Fruit fly (Drosophila melanogaster) whole organism, embryonic: ENCODE results near the gene Pex7.

ENCODE experiments used
- ATbp ChIP-seq: fragments of 200-800 bp; sonication (Bioruptor generic); optimal IDR thresholded peaks from 2 replicates; lab custom pipeline; 2017; ENCODE audit warnings: missing biosample characterization, mild to moderate bottlenecking, missing genetic modification characterization, missing genetic modification reagents
- Atf6 ChIP-seq: fragments of 200-800 bp; sonication (Bioruptor generic); IDR thresholded peaks from 2 replicates; pipeline ENCODE4 v1.3.6; 2022; ENCODE audit warnings: missing biosample characterization, missing genetic modification characterization
- C15 ChIP-seq: fragments of 200-800 bp; sonication (Bioruptor generic); IDR thresholded peaks from 3 replicates; pipeline ENCODE4 v1.3.6; 2022; ENCODE audit warnings: missing biosample characterization, missing genetic modification characterization
- CG10267 ChIP-seq: fragments of 200-800 bp; sonication (Bioruptor generic); optimal IDR thresholded peaks from 2 replicates; lab custom pipeline; 2018; ENCODE audit warnings: missing biosample characterization, mild to moderate bottlenecking, missing genetic modification characterization, moderate library complexity
- CG10462 ChIP-seq: fragments of 200-800 bp; sonication (Bioruptor generic); optimal IDR thresholded peaks from 2 replicates; lab custom pipeline; 2016; ENCODE audit warnings: missing biosample characterization, missing genetic modification characterization
- CG11560 ChIP-seq: fragments of 200-800 bp; sonication (Bioruptor generic); IDR thresholded peaks from 3 replicates; pipeline ENCODE4 v1.3.6; 2022; ENCODE audit warnings: missing biosample characterization, missing genetic modification characterization
- CG11696 ChIP-seq: fragments of 200-800 bp; sonication (Bioruptor generic); IDR thresholded peaks from 2 replicates; pipeline ENCODE4 v1.3.6; 2022; ENCODE audit warnings: missing biosample characterization, missing genetic modification characterization
- CG12071 ChIP-seq: fragments of 200-800 bp; sonication (Bioruptor generic); optimal IDR thresholded peaks from 3 replicates; lab custom pipeline; 2018; ENCODE audit warnings: missing biosample characterization, mild to moderate bottlenecking, missing genetic modification characterization
- CG13287 ChIP-seq: fragments of 200-800 bp; sonication (Bioruptor generic); IDR thresholded peaks from 2 replicates; pipeline ENCODE4 v1.3.6; 2022; ENCODE audit warnings: missing biosample characterization, missing genetic modification characterization; ENCODE audit not compliant: partially characterized antibody
- CG15073 ChIP-seq: fragments of 200-800 bp; sonication (Bioruptor generic); optimal IDR thresholded peaks from 2 replicates; lab custom pipeline; 2016; ENCODE audit warnings: missing biosample characterization, missing genetic modification characterization
- CG17359 ChIP-seq: fragments of 200-800 bp; sonication (Bioruptor generic); optimal IDR thresholded peaks from 3 replicates; lab custom pipeline; 2018; ENCODE audit warnings: missing biosample characterization, mild to moderate bottlenecking, missing genetic modification characterization, moderate library complexity
- CG17361 ChIP-seq: fragments of 200-800 bp; sonication (Bioruptor generic); IDR thresholded peaks from 3 replicates; pipeline ENCODE4 v1.3.6; 2022; ENCODE audit warnings: missing biosample characterization, missing genetic modification characterization
- CG30431 ChIP-seq: fragments of 200-800 bp; sonication (Bioruptor generic); optimal IDR thresholded peaks from 2 replicates; lab custom pipeline; 2017; ENCODE audit warnings: missing biosample characterization, missing genetic modification characterization
- CG4424 ChIP-seq: fragments of 200-800 bp; sonication (Bioruptor generic); optimal IDR thresholded peaks from 3 replicates; lab custom pipeline; 2016; ENCODE audit warnings: missing biosample characterization, missing genetic modification characterization
- CG4707 ChIP-seq: fragments of 200-800 bp; sonication (Bioruptor generic); optimal IDR thresholded peaks from 2 replicates; lab custom pipeline; 2018; ENCODE audit warnings: missing biosample characterization, mild to moderate bottlenecking, missing genetic modification characterization, moderate library complexity
- CG5953 ChIP-seq: fragments of 200-800 bp; sonication (Bioruptor generic); IDR thresholded peaks from 2 replicates; pipeline ENCODE4 v1.3.6; 2022; ENCODE audit warnings: missing biosample characterization, missing genetic modification characterization
- CG6254 ChIP-seq: fragments of 200-800 bp; sonication (Bioruptor generic); optimal IDR thresholded peaks from 3 replicates; lab custom pipeline; 2017; ENCODE audit warnings: mild to moderate bottlenecking, missing biosample characterization, missing genetic modification reagents, missing genetic modification characterization
- CG6854 ChIP-seq: fragments of 200-800 bp; sonication (Bioruptor generic); optimal IDR thresholded peaks from 3 replicates; lab custom pipeline; 2017; ENCODE audit warnings: missing biosample characterization, mild to moderate bottlenecking, missing genetic modification characterization
- CTCF ChIP-seq: fragments of 200-800 bp; sonication (Bioruptor generic); optimal IDR thresholded peaks from 2 replicates; lab custom pipeline; 2017; ENCODE audit warnings: missing biosample characterization, mild to moderate bottlenecking, missing genetic modification characterization, moderate library complexity
- Eip74EF ChIP-seq, 2 experiments: fragments of 200-800 bp in 1 of 2; fragments of >200 bp in 1 of 2; sonication (Bioruptor generic) in 1 of 2; optimal IDR thresholded peaks; 2 replicates each; lab custom pipeline; 2017 to 2019; ENCODE audit warnings: missing biosample characterization in 2 of 2, missing genetic modification characterization in 2 of 2, mild to moderate bottlenecking in 1 of 2, moderate library complexity in 1 of 2
- Hr51 ChIP-seq, 2 experiments: fragments of 200-800 bp; sonication (Bioruptor generic); optimal IDR thresholded peaks; 2 replicates in 1 of 2; 3 replicates in 1 of 2; lab custom pipeline; 2016 to 2018; ENCODE audit warnings: missing biosample characterization in 2 of 2, missing genetic modification characterization in 2 of 2, mild to moderate bottlenecking in 1 of 2, moderate library complexity in 1 of 2
- Hsf ChIP-seq: fragments of 200-800 bp; sonication (Bioruptor generic); optimal IDR thresholded peaks from 3 replicates; lab custom pipeline; 2016; ENCODE audit warnings: missing biosample characterization, missing genetic modification characterization
- Lhr ChIP-seq: fragments of 200-800 bp; sonication (Bioruptor generic); optimal IDR thresholded peaks from 3 replicates; lab custom pipeline; 2017; ENCODE audit warnings: mild to moderate bottlenecking, missing biosample characterization, missing genetic modification reagents, missing genetic modification characterization
- Mrtf ChIP-seq: fragments of 200-800 bp; sonication (Bioruptor generic); IDR thresholded peaks from 3 replicates; pipeline ENCODE4 v1.3.6; 2022; ENCODE audit warnings: missing biosample characterization, missing genetic modification characterization
- Sox100B ChIP-seq: fragments of 200-800 bp; sonication (Bioruptor generic); optimal IDR thresholded peaks from 3 replicates; lab custom pipeline; 2018; ENCODE audit warnings: missing biosample characterization, mild to moderate bottlenecking, missing genetic modification characterization
- TFAM ChIP-seq: fragments of 200-800 bp; sonication (Bioruptor generic); optimal IDR thresholded peaks from 2 replicates; lab custom pipeline; 2017; ENCODE audit warnings: missing biosample characterization, missing genetic modification characterization, inconsistent platforms
- bab2 ChIP-seq: fragments of 200-800 bp; sonication (Bioruptor generic); optimal IDR thresholded peaks from 2 replicates; lab custom pipeline; 2016; ENCODE audit warnings: missing biosample characterization, missing genetic modification characterization
- br ChIP-seq: fragments of >200 bp; optimal IDR thresholded peaks from 2 replicates; lab custom pipeline; 2017
- cato ChIP-seq: fragments of 200-800 bp; sonication (Bioruptor generic); optimal IDR thresholded peaks from 2 replicates; lab custom pipeline; 2016; ENCODE audit warnings: missing biosample characterization, missing genetic modification characterization, borderline replicate concordance
- chm ChIP-seq: fragments of 200-800 bp; sonication (Bioruptor generic); IDR thresholded peaks from 2 replicates; pipeline ENCODE4 v1.3.6; 2022; ENCODE audit warnings: missing biosample characterization, missing genetic modification characterization
- ci ChIP-seq: fragments of 200-800 bp; sonication (Bioruptor generic); IDR thresholded peaks from 3 replicates; pipeline ENCODE4 v1.3.6; 2022; ENCODE audit warnings: missing biosample characterization, missing genetic modification characterization
- crc ChIP-seq: fragments of 200-800 bp; sonication (Bioruptor generic); optimal IDR thresholded peaks from 2 replicates; lab custom pipeline; 2016; ENCODE audit warnings: missing biosample characterization, missing genetic modification characterization
- da ChIP-seq: fragments of 200-800 bp; sonication (Bioruptor generic); optimal IDR thresholded peaks from 2 replicates; lab custom pipeline; 2016; ENCODE audit warnings: missing biosample characterization, missing genetic modification characterization
- dimm ChIP-seq: fragments of 200-800 bp; sonication (Bioruptor generic); IDR thresholded peaks from 2 replicates; pipeline ENCODE4 v1.3.6; 2022; ENCODE audit warnings: missing biosample characterization, missing genetic modification characterization
- ewg ChIP-seq: fragments of 200-800 bp; sonication (Bioruptor generic); optimal IDR thresholded peaks from 3 replicates; lab custom pipeline; 2017; ENCODE audit warnings: mild to moderate bottlenecking, missing biosample characterization, missing genetic modification reagents, missing genetic modification characterization
- eyg ChIP-seq: fragments of 200-800 bp; sonication (Bioruptor generic); optimal IDR thresholded peaks from 3 replicates; lab custom pipeline; 2016; ENCODE audit warnings: missing biosample characterization, missing genetic modification characterization
- ftz-f1 ChIP-seq: fragments of 200-800 bp; sonication (Bioruptor generic); optimal IDR thresholded peaks from 2 replicates; lab custom pipeline; 2016; ENCODE audit warnings: missing biosample characterization, missing genetic modification characterization
- lola ChIP-seq, 3 experiments: fragments of >200 bp in 2 of 3; fragments of 200-800 bp in 1 of 3; sonication (Bioruptor generic) in 1 of 3; optimal IDR thresholded peaks; 2 replicates each; lab custom pipeline; 2017 to 2019; ENCODE audit warnings: missing biosample characterization in 3 of 3, missing genetic modification characterization in 3 of 3, mild to moderate bottlenecking in 1 of 3, moderate library complexity in 1 of 3
- onecut ChIP-seq: fragments of 200-800 bp; sonication (Bioruptor generic); IDR thresholded peaks from 2 replicates; pipeline ENCODE4 v1.3.6; 2022; ENCODE audit warnings: missing biosample characterization, missing genetic modification characterization
- row ChIP-seq: fragments of 200-800 bp; sonication (Bioruptor generic); IDR thresholded peaks from 3 replicates; pipeline ENCODE4 v1.3.6; 2022; ENCODE audit warnings: missing biosample characterization, missing genetic modification characterization
- sc ChIP-seq, 3 experiments: fragments of >200 bp in 2 of 3; fragments of 200-800 bp in 1 of 3; sonication (Bioruptor generic) in 1 of 3; optimal IDR thresholded peaks; 2 replicates in 2 of 3; 3 replicates in 1 of 3; lab custom pipeline; 2017; ENCODE audit warnings: mild to moderate bottlenecking in 1 of 3, missing biosample characterization in 1 of 3, missing genetic modification characterization in 1 of 3, missing genetic modification reagents in 1 of 3
- scrt ChIP-seq: fragments of 200-800 bp; sonication (Bioruptor generic); optimal IDR thresholded peaks from 2 replicates; lab custom pipeline; 2018; ENCODE audit warnings: missing biosample characterization, mild to moderate bottlenecking, missing genetic modification characterization, moderate library complexity
- shn ChIP-seq: fragments of 200-800 bp; sonication (Bioruptor generic); optimal IDR thresholded peaks from 3 replicates; lab custom pipeline; 2016; ENCODE audit warnings: missing biosample characterization, missing genetic modification characterization
- so ChIP-seq: fragments of 200-800 bp; sonication (Bioruptor generic); IDR thresholded peaks from 3 replicates; pipeline ENCODE4 v1.3.6; 2022; ENCODE audit warnings: missing biosample characterization, missing genetic modification characterization
- sug ChIP-seq: fragments of 200-800 bp; optimal IDR thresholded peaks from 2 replicates; lab custom pipeline; 2019; ENCODE audit warnings: missing biosample characterization, mild to moderate bottlenecking, missing genetic modification characterization, moderate library complexity
- tgo ChIP-seq: fragments of 200-800 bp; sonication (Bioruptor generic); IDR thresholded peaks from 3 replicates; pipeline ENCODE4 v1.3.6; 2022; ENCODE audit warnings: missing biosample characterization, missing genetic modification characterization
- twi ChIP-seq: fragments of 200-800 bp; optimal IDR thresholded peaks from 2 replicates; lab custom pipeline; 2019; ENCODE audit warnings: missing biosample characterization, mild to moderate bottlenecking, missing genetic modification characterization, moderate library complexity
- unc-4 ChIP-seq: fragments of 200-800 bp; sonication (Bioruptor generic); IDR thresholded peaks from 2 replicates; pipeline ENCODE4 v1.3.6; 2022; ENCODE audit warnings: missing biosample characterization, missing genetic modification characterization; ENCODE audit not compliant: partially characterized antibody
- wor ChIP-seq: fragments of 200-800 bp; sonication (Bioruptor generic); IDR thresholded peaks from 2 replicates; pipeline ENCODE4 v1.3.6; 2022; ENCODE audit warnings: missing biosample characterization, missing genetic modification characterization

Gene Pex7

dm6 chr3L:8627839-8628827 lies 18.8 kb upstream of the Pex7 start (continued):
- TF ChIP-seq CG4424 (GFP tag; lab: Kevin White, UChicago) (no peak), sc (optimal IDR thresholded peaks at IDR 0.05; lab: Kevin White, UChicago) (no peak), sc (GFP tag; optimal IDR thresholded peaks at IDR 0.05; lab: Kevin White, UChicago) (no peak), twi (tag; lab: Kevin White, UChicago) (no peak), sug (tag; lab: Kevin White, UChicago) (no peak), unc-4 (GFP tag; lab: Robert Waterston, UW) (no peak), CG11696 (GFP tag; lab: Robert Waterston, UW) (no peak), onecut (GFP tag; lab: Robert Waterston, UW) (no peak), CG6854 (GFP tag; lab: Kevin White, UChicago) (no peak), da (GFP tag; lab: Kevin White, UChicago) (no peak), C15 (GFP tag; lab: Robert Waterston, UW) (no peak), TFAM (no peak), chm (no peak), ci (GFP tag; lab: Robert Waterston, UW) (no peak), wor (GFP tag; lab: Robert Waterston, UW) (no peak), CG17361 (GFP tag; lab: Robert Waterston, UW) (no peak), CG17359 (no peak), CG5953 (no peak), CG6254 (no peak), Atf6 (no peak), br (lab: Kevin White, UChicago) (no peak), CG10462 (GFP tag; lab: Kevin White, UChicago) (no peak), Lhr (peak; percentile 37), lola (GFP tag; optimal IDR thresholded peaks at IDR 0.05; lab: Kevin White, UChicago) (no peak), CG12071 (GFP tag; lab: Kevin White, UChicago) (no peak), bab2 (GFP tag; lab: Kevin White, UChicago) (no peak), Hsf (GFP tag; lab: Kevin White, UChicago) (no peak), Eip74EF (GFP tag; optimal IDR thresholded peaks at IDR 0.05; lab: Kevin White, UChicago) (peak in 1 of 2 experiments; percentile 4), CG15073 (GFP tag; lab: Kevin White, UChicago) (no peak), CG4707 (no peak), Hr51 (GFP tag; optimal IDR thresholded peaks at IDR 0.05; lab: Kevin White, UChicago) (no peak), so (GFP tag; lab: Robert Waterston, UW) (peak; percentile 68; the same call in 2 of the 3 replicates), tgo (GFP tag; lab: Robert Waterston, UW) (no peak), shn (no peak), CTCF (peak; percentile 88), CG13287 (no peak), crc (GFP tag; lab: Kevin White, UChicago) (no peak), row (GFP tag; lab: Robert Waterston, UW) (no peak), Mrtf (GFP tag; lab: Robert Waterston, UW) (no peak), ftz-f1 (GFP tag; lab: Kevin White, UChicago) (peak; percentile 71), eyg (GFP tag; lab: Kevin White, UChicago) (no peak), scrt (no peak), dimm (GFP tag; lab: Robert Waterston, UW) (no peak), CG11560 (tag; lab: Robert Waterston, UW) (no peak), ewg (no peak), cato (no peak), CG10267 (tag; lab: Kevin White, UChicago) (peak; percentile 16), CG30431 (GFP tag; lab: Kevin White, UChicago) (no peak), Sox100B (no peak), ATbp (GFP tag; lab: Kevin White, UChicago) (no peak)
